Fruit fly (Drosophila melanogaster): ENCODE results near the gene CG7920.

Gene CG7920

dm6 chr3R:30051933-30052332 is 36.8 kb upstream of the CG7920 start, which contains the start of gene CG15528 (continued):
- TF ChIP-seq CG2199 (GFP tag; IDR thresholded peaks at IDR 0.05): no peak
- peak; percentile 88 for TF ChIP-seq sd (tag; optimal IDR thresholded peaks at IDR 0.05)
- 0 out of 4 replicates have a peak, but pooled peaks have one; percentile 41 for TF ChIP-seq chinmo (GFP tag; IDR thresholded peaks at IDR 0.05; ENCODE audit: partially characterized antibody)
- TF ChIP-seq Spps (tag; optimal IDR thresholded peaks at IDR 0.05): no peak
- no peak for TF ChIP-seq CG8290 (GFP tag; optimal IDR thresholded peaks at IDR 0.05)
- peak in 1 of 2 experiments; percentile 4 for TF ChIP-seq CG8290 (tag; optimal IDR thresholded peaks at IDR 0.05)
- TF ChIP-seq Atf6 (GFP tag; IDR thresholded peaks at IDR 0.05): peak; percentile 16; the same call in 1 of the 2 replicates
- no peak for TF ChIP-seq CG11247 (GFP tag; IDR thresholded peaks at IDR 0.05)
- TF ChIP-seq CG10543 (GFP tag; optimal IDR thresholded peaks at IDR 0.05): peak; percentile 1

- TF ChIP-seq NFAT (GFP tag; IDR thresholded peaks at IDR 0.05): no peak
- no peak for TF ChIP-seq Mes4 (GFP tag; optimal IDR thresholded peaks at IDR 0.05)
- no peak for TF ChIP-seq mam (GFP tag; optimal IDR thresholded peaks at IDR 0.05)
- TF ChIP-seq CG16815 (GFP tag; optimal IDR thresholded peaks at IDR 0.05): no peak
- no peak for TF ChIP-seq inv (GFP tag; IDR thresholded peaks at IDR 0.05; ENCODE audit: partially characterized antibody)
- TF ChIP-seq Opbp (GFP tag; IDR thresholded peaks at IDR 0.05; ENCODE audit: partially characterized antibody): no peak
- TF ChIP-seq pum (GFP tag; optimal IDR thresholded peaks at IDR 0.05): no peak
- TF ChIP-seq HmgD (GFP tag; optimal IDR thresholded peaks at IDR 0.05): no peak
- no peak for TF ChIP-seq Ets97D (GFP tag; optimal IDR thresholded peaks at IDR 0.05)
- TF ChIP-seq B-H1 (GFP tag; IDR thresholded peaks at IDR 0.05): no peak
- no peak for TF ChIP-seq Elba2 (GFP tag; optimal IDR thresholded peaks at IDR 0.05)
- TF ChIP-seq sd (tag; optimal IDR thresholded peaks at IDR 0.05): peak; percentile 67
- TF ChIP-seq CG10209 (GFP tag; optimal IDR thresholded peaks at IDR 0.05): no peak
- no peak for TF ChIP-seq CG10565 (GFP tag; optimal IDR thresholded peaks at IDR 0.05)
- TF ChIP-seq CG15601 (tag; optimal IDR thresholded peaks at IDR 0.05): no peak
- TF ChIP-seq CG9215 (GFP tag; IDR thresholded peaks at IDR 0.05): no peak
- TF ChIP-seq ac (GFP tag; optimal IDR thresholded peaks at IDR 0.05): no peak
- TF ChIP-seq unc-4 (GFP tag; IDR thresholded peaks at IDR 0.05; ENCODE audit: partially characterized antibody): no peak
- TF ChIP-seq dm (GFP tag; optimal IDR thresholded peaks at IDR 0.05): no peak
- no peak for TF ChIP-seq pzg (GFP tag; optimal IDR thresholded peaks at IDR 0.05)
- TF ChIP-seq Gsc (GFP tag; IDR thresholded peaks at IDR 0.05): no peak
- TF ChIP-seq abd-A (tag; optimal IDR thresholded peaks at IDR 0.05): no peak
- 0 out of 2 replicates have a peak, but pooled peaks have one; percentile 15 for TF ChIP-seq Rfx (GFP tag; IDR thresholded peaks at IDR 0.05)
- no peak for TF ChIP-seq CG4282 (GFP tag; optimal IDR thresholded peaks at IDR 0.05)
- no peak for TF ChIP-seq CG1647 (GFP tag; optimal IDR thresholded peaks at IDR 0.05)
- TF ChIP-seq run (tag; optimal IDR thresholded peaks at IDR 0.05): no peak
- TF ChIP-seq CG17359 (tag; optimal IDR thresholded peaks at IDR 0.05): no peak
- TF ChIP-seq mirr (GFP tag; optimal IDR thresholded peaks at IDR 0.05): no peak
- no peak for TF ChIP-seq CG10979 (tag; optimal IDR thresholded peaks at IDR 0.05)
- no peak for TF ChIP-seq MTF-1 (GFP tag; optimal IDR thresholded peaks at IDR 0.05; ENCODE audit: borderline replicate concordance)
- TF ChIP-seq CG16779 (GFP tag; IDR thresholded peaks at IDR 0.05): no peak
- TF ChIP-seq CG17186 (GFP tag; optimal IDR thresholded peaks at IDR 0.05): no peak
- no peak for TF ChIP-seq slou (GFP tag; optimal IDR thresholded peaks at IDR 0.05)
- no peak for TF ChIP-seq crp (GFP tag; optimal IDR thresholded peaks at IDR 0.05)
- no peak for TF ChIP-seq CkIIα-i1 (GFP tag; IDR thresholded peaks at IDR 0.05)
- TF ChIP-seq Sox102F (GFP tag; optimal IDR thresholded peaks at IDR 0.05): no peak
- TF ChIP-seq dmrt11E (tag; optimal IDR thresholded peaks at IDR 0.05): no peak
- no peak for TF ChIP-seq CG12299 (tag; optimal IDR thresholded peaks at IDR 0.05)
- TF ChIP-seq zfh1 (GFP tag; IDR thresholded peaks at IDR 0.05): no peak
- TF ChIP-seq CG6689 (GFP tag; IDR thresholded peaks at IDR 0.05): no peak
- TF ChIP-seq Abd-B (GFP tag; optimal IDR thresholded peaks at IDR 0.05): no peak
- no peak for TF ChIP-seq CG8290 (GFP tag; optimal IDR thresholded peaks at IDR 0.05)
- peak in 1 of 2 experiments; percentile 26 for TF ChIP-seq CG8290 (tag; optimal IDR thresholded peaks at IDR 0.05)
- TF ChIP-seq ab (GFP tag; optimal IDR thresholded peaks at IDR 0.05): no peak
These were observed 35.4 kb upstream of the CG7920 start for dm6 chr3R:30050448-30050847.
